Fruit fly (Drosophila melanogaster) S2 (cell line): Measurements from ENCODE around the gene CG31200.

Source experiments
- CG8478 ChIP-seq: fragments of >200 bp; optimal IDR thresholded peaks from 2 replicates; lab custom pipeline; 2018
- CTCF ChIP-seq, 2 experiments: fragments of >200 bp; optimal IDR thresholded peaks; 2 replicates each; lab custom pipeline; 2018

dm6 chr3R:20731331-20731730 is 13.8 kb downstream of the CG31200 start, which contains the start of gene CG31205:
- TF ChIP-seq CTCF (optimal IDR thresholded peaks at IDR 0.05; lab: Kevin White, UChicago) (no peak), CG8478 (lab: Kevin White, UChicago) (no peak)
